Fruit fly (Drosophila melanogaster) whole organism, wandering third instar larva: Measurements from ENCODE around the gene Nepl15.

Source experiments
- Abd-B ChIP-seq: fragments of >200 bp; optimal IDR thresholded peaks from 2 replicates; lab custom pipeline; 2017; ENCODE audit warnings: missing biosample characterization, missing genetic modification characterization
- CG32264 ChIP-seq: fragments of 200-800 bp; sonication (Bioruptor generic); optimal IDR thresholded peaks from 2 replicates; lab custom pipeline; 2016; ENCODE audit warnings: missing biosample characterization, missing genetic modification characterization
- CrebA ChIP-seq: fragments of 200-800 bp; sonication (Bioruptor generic); optimal IDR thresholded peaks from 2 replicates; lab custom pipeline; 2016; ENCODE audit warnings: missing biosample characterization, mild to moderate bottlenecking, missing genetic modification characterization, borderline replicate concordance
- Dfd ChIP-seq: fragments of >200 bp; optimal IDR thresholded peaks from 2 replicates; lab custom pipeline; 2017; ENCODE audit warnings: missing biosample characterization, missing genetic modification characterization
- Dif ChIP-seq: fragments of 200-275, 200-300 bp; sonication (Bioruptor generic); optimal IDR thresholded peaks from 2 replicates; lab custom pipeline; 2018; ENCODE audit warnings: missing biosample characterization, missing genetic modification characterization; ENCODE audit not compliant: partially characterized antibody
- HLH106 ChIP-seq: fragments of 200-800 bp; optimal IDR thresholded peaks from 3 replicates; lab custom pipeline; 2019; ENCODE audit warnings: missing biosample characterization, mild to moderate bottlenecking, missing genetic modification characterization, moderate library complexity
- Hnf4 ChIP-seq: fragments of 200-800 bp; sonication (Bioruptor generic); optimal IDR thresholded peaks from 2 replicates; lab custom pipeline; 2016; ENCODE audit warnings: missing biosample characterization, mild to moderate bottlenecking, missing genetic modification characterization
- Hr83 ChIP-seq: fragments of 200-300 bp; sonication (Bioruptor generic); optimal IDR thresholded peaks from 2 replicates; lab custom pipeline; 2016; ENCODE audit warnings: missing biosample characterization, mild to moderate bottlenecking, missing genetic modification characterization, moderate library complexity; ENCODE audit not compliant: poor library complexity, severe bottlenecking
- Jra ChIP-seq: sonication (Bioruptor generic); optimal IDR thresholded peaks from 2 replicates; lab custom pipeline; 2016; ENCODE audit warnings: missing biosample characterization, missing genetic modification characterization
- Myc ChIP-seq: fragments of >200 bp; optimal IDR thresholded peaks from 2 replicates; lab custom pipeline; 2017
- N ChIP-seq: fragments of >200 bp; optimal IDR thresholded peaks from 2 replicates; lab custom pipeline; 2018; ENCODE audit warnings: missing biosample characterization, missing external identifiers, missing genetic modification characterization
- OdsH ChIP-seq: fragments of 200-800 bp; sonication (Bioruptor generic); optimal IDR thresholded peaks from 2 replicates; lab custom pipeline; 2016; ENCODE audit warnings: missing biosample characterization, mild to moderate bottlenecking, missing genetic modification characterization
- Rel ChIP-seq, 2 experiments: fragments of 200-800 bp; sonication (Bioruptor generic) in 1 of 2; optimal IDR thresholded peaks; 2 replicates in 1 of 2; 3 replicates in 1 of 2; lab custom pipeline; 2016 to 2019; ENCODE audit warnings: mild to moderate bottlenecking in 2 of 2, missing biosample characterization in 2 of 2, missing genetic modification characterization in 2 of 2, moderate library complexity in 1 of 2
- Sp1 ChIP-seq: fragments of 200-800 bp; sonication (Bioruptor generic); optimal IDR thresholded peaks from 3 replicates; lab custom pipeline; 2019; ENCODE audit warnings: missing biosample characterization, mild to moderate bottlenecking, missing genetic modification characterization, moderate library complexity
- br ChIP-seq: fragments of 200-800 bp; sonication (Bioruptor generic); optimal IDR thresholded peaks from 2 replicates; lab custom pipeline; 2016; ENCODE audit warnings: missing biosample characterization, missing genetic modification characterization
- brk ChIP-seq: fragments of 200-800 bp; sonication (Bioruptor generic); optimal IDR thresholded peaks from 2 replicates; lab custom pipeline; 2016; ENCODE audit warnings: missing biosample characterization, mild to moderate bottlenecking, missing genetic modification characterization
- dl ChIP-seq, 2 experiments: fragments of 175-275, 200-275 bp in 1 of 2; fragments of 200-275 bp in 1 of 2; sonication (Bioruptor generic); optimal IDR thresholded peaks; lab custom pipeline; 2018; ENCODE audit warnings: mild to moderate bottlenecking in 2 of 2, missing biosample characterization in 2 of 2, missing genetic modification characterization in 2 of 2, moderate library complexity in 2 of 2; ENCODE audit not compliant: partially characterized antibody in 2 of 2, insufficient read depth in 1 of 2
- dmrt93B ChIP-seq: fragments of 200-800 bp; sonication (Bioruptor generic); optimal IDR thresholded peaks from 2 replicates; lab custom pipeline; 2018; ENCODE audit warnings: missing biosample characterization, mild to moderate bottlenecking, missing genetic modification characterization
- ey ChIP-seq: fragments of 200-800 bp; sonication (Bioruptor generic); optimal IDR thresholded peaks from 2 replicates; lab custom pipeline; 2016; ENCODE audit warnings: missing biosample characterization, missing genetic modification characterization
- foxo ChIP-seq, 2 experiments: fragments of 200-800 bp; sonication (Bioruptor generic); optimal IDR thresholded peaks; 2 replicates in 1 of 2; 3 replicates in 1 of 2; lab custom pipeline; 2016 to 2017; ENCODE audit warnings: missing biosample characterization in 2 of 2, missing genetic modification characterization in 2 of 2
- fru ChIP-seq: fragments of 200-800 bp; sonication (Bioruptor generic); optimal IDR thresholded peaks from 3 replicates; lab custom pipeline; 2016; ENCODE audit warnings: missing biosample characterization, mild to moderate bottlenecking, missing genetic modification characterization
- h ChIP-seq: fragments of 200-800 bp; sonication (Bioruptor generic); optimal IDR thresholded peaks from 3 replicates; lab custom pipeline; 2016; ENCODE audit warnings: missing biosample characterization, mild to moderate bottlenecking, missing genetic modification characterization
- lola ChIP-seq: fragments of >200 bp; optimal IDR thresholded peaks from 2 replicates; lab custom pipeline; 2017; ENCODE audit warnings: missing biosample characterization, missing genetic modification characterization
- pan ChIP-seq: fragments of >200 bp; optimal IDR thresholded peaks from 2 replicates; lab custom pipeline; 2017
- rgr ChIP-seq: fragments of 200-800 bp; sonication (Bioruptor generic); optimal IDR thresholded peaks from 3 replicates; lab custom pipeline; 2016; ENCODE audit warnings: missing biosample characterization, mild to moderate bottlenecking, missing genetic modification characterization
- sage ChIP-seq: fragments of 200-800 bp; sonication (Bioruptor generic); optimal IDR thresholded peaks from 2 replicates; lab custom pipeline; 2016; ENCODE audit warnings: missing biosample characterization, mild to moderate bottlenecking, missing genetic modification characterization
- sv ChIP-seq: fragments of 200-800 bp; sonication (Bioruptor generic); optimal IDR thresholded peaks from 3 replicates; lab custom pipeline; 2016; ENCODE audit warnings: missing biosample characterization, missing genetic modification characterization
- tai ChIP-seq: sonication (Bioruptor generic); optimal IDR thresholded peaks from 2 replicates; lab custom pipeline; 2016; ENCODE audit warnings: missing biosample characterization, missing genetic modification characterization
- usp ChIP-seq: fragments of >200 bp; optimal IDR thresholded peaks from 2 replicates; lab custom pipeline; 2017; ENCODE audit warnings: missing biosample characterization, missing genetic modification characterization

The Nepl15 gene

DNA sequence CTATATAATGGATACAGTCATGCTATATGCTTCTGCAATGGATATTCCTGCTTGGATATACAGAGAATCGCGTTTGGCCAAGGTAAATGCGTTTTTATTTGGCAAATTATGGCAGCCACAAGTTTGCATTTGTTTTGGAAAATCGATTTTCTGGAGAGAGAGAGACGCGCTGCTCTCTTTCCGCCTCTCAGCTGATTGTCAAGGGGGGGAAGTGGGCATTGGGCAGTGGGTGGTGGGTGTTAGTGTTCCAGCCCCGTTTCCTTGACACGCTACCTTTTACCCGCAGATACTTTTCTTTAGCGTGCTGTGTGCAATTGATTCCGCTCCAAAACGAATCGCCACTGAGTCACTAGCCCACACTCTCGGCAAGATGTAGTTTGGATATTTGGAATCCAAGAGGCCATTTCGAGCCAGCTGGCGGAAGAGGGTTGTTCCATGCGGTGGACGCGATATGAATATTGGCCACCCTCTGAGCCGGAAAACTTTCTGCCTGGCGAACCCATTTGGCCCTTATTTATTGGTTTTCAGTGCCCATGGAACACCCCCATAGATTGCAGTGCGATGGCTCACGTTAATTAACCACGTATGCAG, 10.7 kb downstream of the Nepl15 start:
- TF ChIP-seq dl (GFP tag; optimal IDR thresholded peaks at IDR 0.05; lab: Kevin White, UChicago; ENCODE audit: insufficient read depth in 1 of 2, partially characterized antibody in 2 of 2) (peak in 1 of 2 experiments; percentile 8), Abd-B (GFP tag; lab: Kevin White, UChicago) (no peak)

dm6 chr3R:22753895-22754774, 11.8 kb downstream of the Nepl15 start:
- TF ChIP-seq OdsH (GFP tag; lab: Kevin White, UChicago) (no peak), dl (GFP tag; optimal IDR thresholded peaks at IDR 0.05; lab: Kevin White, UChicago; ENCODE audit: insufficient read depth in 1 of 2, partially characterized antibody in 2 of 2) (peak in 1 of 2 experiments; percentile 53), h (GFP tag; lab: Kevin White, UChicago) (peak; percentile 22), fru (GFP tag; lab: Kevin White, UChicago) (peak; percentile 6), Dif (GFP tag; lab: Kevin White, UChicago) (peak; percentile 62), rgr (GFP tag; lab: Kevin White, UChicago) (peak; percentile 19), sv (GFP tag; lab: Kevin White, UChicago) (peak; percentile 22), usp (GFP tag; lab: Kevin White, UChicago) (no peak), pan (no peak), foxo (GFP tag; optimal IDR thresholded peaks at IDR 0.05; lab: Kevin White, UChicago) (peak in 1 of 2 experiments; percentile 33), ey (peak; percentile 5), Rel (GFP tag; optimal IDR thresholded peaks at IDR 0.05; lab: Kevin White, UChicago) (no peak), Rel (tag; optimal IDR thresholded peaks at IDR 0.05; lab: Kevin White, UChicago) (peak; percentile 83)

DNA sequence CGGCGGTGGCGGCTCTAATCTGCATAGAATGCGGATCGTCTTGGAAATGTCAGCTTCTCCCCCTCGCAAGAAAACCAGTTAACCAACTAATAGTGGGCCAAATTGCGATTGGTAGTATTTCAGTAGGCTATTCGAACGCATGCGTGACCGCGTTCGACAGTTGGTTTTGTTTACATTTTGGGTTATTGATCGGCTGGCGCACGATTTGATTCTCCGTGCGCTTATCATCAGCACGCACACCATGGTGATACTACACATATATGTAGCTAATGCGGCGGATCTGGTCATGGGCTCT, 12.4 kb downstream of the Nepl15 start:
- TF ChIP-seq Myc (lab: Kevin White, UChicago) (no peak), Rel (GFP tag; optimal IDR thresholded peaks at IDR 0.05; lab: Kevin White, UChicago) (no peak), Rel (tag; optimal IDR thresholded peaks at IDR 0.05; lab: Kevin White, UChicago) (peak; percentile 33), Hr83 (GFP tag; lab: Kevin White, UChicago) (peak; percentile 6), Hnf4 (no peak)

DNA sequence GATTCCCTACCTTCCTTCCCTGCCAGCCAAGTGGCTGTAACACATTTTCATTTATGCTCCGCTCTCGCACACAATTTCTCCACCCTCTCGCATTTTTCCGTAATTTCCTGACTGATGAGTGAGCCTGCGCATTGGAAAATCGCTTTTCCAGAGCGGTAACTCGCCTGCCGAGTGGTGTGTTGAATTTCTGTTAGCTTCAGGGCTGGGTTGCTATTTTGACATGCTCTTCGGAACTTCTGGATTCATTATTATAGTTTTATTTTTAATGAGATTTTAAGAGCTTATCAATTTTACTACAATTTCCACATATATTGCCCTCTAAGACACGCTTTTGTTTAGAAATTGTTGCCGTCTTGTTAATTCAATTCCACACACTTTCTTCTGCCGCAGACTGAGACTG, 13.0 kb downstream of the Nepl15 start:
- no peak for TF ChIP-seq CG32264 (GFP tag; lab: Kevin White, UChicago)
- TF ChIP-seq sage, result no peak
- no peak for TF ChIP-seq pan
- TF ChIP-seq Jra, result no peak
- no peak for TF ChIP-seq N (GFP tag; lab: Kevin White, UChicago)
- no peak for TF ChIP-seq dmrt93B
- no peak for TF ChIP-seq HLH106 (tag; lab: Kevin White, UChicago)
- no peak for TF ChIP-seq h (GFP tag; lab: Kevin White, UChicago)
- no peak for TF ChIP-seq Rel (GFP tag; optimal IDR thresholded peaks at IDR 0.05; lab: Kevin White, UChicago)
- TF ChIP-seq Rel (tag; optimal IDR thresholded peaks at IDR 0.05; lab: Kevin White, UChicago), result no peak
- no peak for TF ChIP-seq Dfd (GFP tag; lab: Kevin White, UChicago)
- no peak for TF ChIP-seq lola (GFP tag; lab: Kevin White, UChicago)
- no peak for TF ChIP-seq sv (GFP tag; lab: Kevin White, UChicago)
- TF ChIP-seq br, result no peak
- no peak for TF ChIP-seq OdsH (GFP tag; lab: Kevin White, UChicago)
- TF ChIP-seq fru (GFP tag; lab: Kevin White, UChicago), result no peak
- TF ChIP-seq CrebA, result no peak
- no peak for TF ChIP-seq brk (GFP tag; lab: Kevin White, UChicago)

dm6 chr3R:22751698-22752097, 14.3 kb downstream of the Nepl15 start:
- TF ChIP-seq brk (GFP tag; lab: Kevin White, UChicago), result no peak
- TF ChIP-seq lola (GFP tag; lab: Kevin White, UChicago), result no peak
- no peak for TF ChIP-seq dl (GFP tag; optimal IDR thresholded peaks at IDR 0.05; lab: Kevin White, UChicago; ENCODE audit: insufficient read depth in 1 of 2, partially characterized antibody in 2 of 2)
- no peak for TF ChIP-seq Rel (GFP tag; optimal IDR thresholded peaks at IDR 0.05; lab: Kevin White, UChicago)
- no peak for TF ChIP-seq Rel (tag; optimal IDR thresholded peaks at IDR 0.05; lab: Kevin White, UChicago)
- no peak for TF ChIP-seq tai (GFP tag; lab: Kevin White, UChicago)
- no peak for TF ChIP-seq h (GFP tag; lab: Kevin White, UChicago)
- no peak for TF ChIP-seq Sp1 (GFP tag; lab: Kevin White, UChicago)
- TF ChIP-seq usp (GFP tag; lab: Kevin White, UChicago), result no peak
- TF ChIP-seq, all 38 proteins: peak for 0
